Fruit fly (Drosophila melanogaster): ENCODE data around the gene CG14694.
A peak's percentile ranks its signal among the peaks of the same experiment; 100 is the strongest.

Gene CG14694

DNA sequence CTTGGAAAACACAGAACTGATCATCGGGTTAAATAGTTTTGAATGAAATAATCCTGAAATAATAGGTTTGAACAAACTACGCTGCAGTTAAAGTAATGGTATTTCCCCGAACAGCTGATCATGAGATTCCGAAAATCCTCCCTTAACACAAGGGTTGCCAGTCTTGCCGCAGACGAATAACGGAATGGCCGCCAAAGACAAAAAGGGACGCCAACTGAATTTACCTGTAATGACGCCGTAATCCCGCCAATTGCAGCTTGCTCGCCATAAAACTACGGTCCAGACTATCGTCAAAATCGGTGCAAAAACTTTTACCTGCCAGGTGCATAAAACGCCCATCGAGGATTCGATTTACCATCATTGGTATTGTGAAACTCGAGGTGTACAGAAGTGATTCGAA lies 3.0 kb downstream of the CG14694 start, which contains the start of gene CG4570:
Gene CG4570 (plus strand): TSS at position 190 of the 400 bp plus-strand sequence.
- TF ChIP-seq CG14711 (tag; optimal IDR thresholded peaks at IDR 0.05) (peak; percentile 13), Clk (GFP tag; optimal IDR thresholded peaks at IDR 0.05) (no peak), ovo (GFP tag; optimal IDR thresholded peaks at IDR 0.05) (peak; percentile 23), CG5204 (GFP tag; optimal IDR thresholded peaks at IDR 0.05) (no peak), CG11617 (GFP tag; optimal IDR thresholded peaks at IDR 0.05) (no peak), Mnt (GFP tag; optimal IDR thresholded peaks at IDR 0.05) (no peak), toe (GFP tag; optimal IDR thresholded peaks at IDR 0.05) (no peak), Crg-1 (GFP tag; optimal IDR thresholded peaks at IDR 0.05) (no peak), tj (GFP tag; optimal IDR thresholded peaks at IDR 0.05) (no peak), CG7045 (GFP tag; optimal IDR thresholded peaks at IDR 0.05) (no peak), pad (GFP tag; optimal IDR thresholded peaks at IDR 0.05) (peak; percentile 11), kay (GFP tag; ENCODE audit: borderline replicate concordance) (no peak), CG1620 (GFP tag; optimal IDR thresholded peaks at IDR 0.05) (no peak), Hr96 (GFP tag; optimal IDR thresholded peaks at IDR 0.05) (no peak), bab1 (GFP tag; optimal IDR thresholded peaks at IDR 0.05) (no peak), cnc (optimal IDR thresholded peaks at IDR 0.05) (no peak), CG33017 (tag; optimal IDR thresholded peaks at IDR 0.05) (no peak), CG12768 (GFP tag; optimal IDR thresholded peaks at IDR 0.05) (no peak), CG7101 (tag; optimal IDR thresholded peaks at IDR 0.05) (no peak), cic (GFP tag; optimal IDR thresholded peaks at IDR 0.05) (no peak)

DNA sequence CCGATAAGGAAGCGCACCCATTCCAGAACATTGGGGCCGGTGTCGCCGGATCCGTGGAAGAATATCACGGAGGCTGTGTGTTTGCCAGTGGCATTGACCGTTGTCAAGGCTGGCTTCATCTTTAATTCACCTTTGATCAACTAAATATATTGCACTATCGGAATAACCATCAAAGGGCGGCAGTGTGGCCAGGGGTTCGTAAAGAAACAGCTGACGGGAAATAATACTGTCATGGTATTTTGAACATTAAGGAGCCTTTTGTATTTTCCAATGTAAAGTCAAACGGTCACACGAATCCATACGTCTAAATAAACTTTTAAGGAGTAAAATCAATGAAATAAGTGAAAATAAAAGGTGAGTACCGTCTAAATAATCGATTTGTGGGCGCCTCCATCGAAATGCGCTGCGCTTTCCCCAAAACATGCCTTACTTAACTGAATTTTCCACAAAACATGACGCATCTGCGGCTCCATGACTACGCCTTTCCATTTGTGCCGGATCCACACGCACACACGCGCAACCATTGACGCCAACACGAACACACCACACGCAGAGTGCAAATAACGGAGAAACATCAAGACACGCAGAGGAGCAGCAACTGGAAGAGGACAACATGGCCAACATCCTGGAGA lies 5.3 kb downstream of the CG14694 start, which contains the start of the genes CG6567 and CG4511:
Gene CG6567 (minus strand): TSS at position 209 of the 632 bp plus-strand sequence.
Gene CG4511 (plus strand): TSS at position 259 of the 632 bp plus-strand sequence.
- TF ChIP-seq Clk (GFP tag; optimal IDR thresholded peaks at IDR 0.05) (no peak), CG7045 (GFP tag; optimal IDR thresholded peaks at IDR 0.05) (no peak), toe (GFP tag; optimal IDR thresholded peaks at IDR 0.05) (no peak), CG7101 (tag; optimal IDR thresholded peaks at IDR 0.05) (peak; percentile 5), cic (GFP tag; optimal IDR thresholded peaks at IDR 0.05) (peak; percentile 17), CG5204 (GFP tag; optimal IDR thresholded peaks at IDR 0.05) (no peak), tj (GFP tag; optimal IDR thresholded peaks at IDR 0.05) (peak; percentile 28), CG33017 (tag; optimal IDR thresholded peaks at IDR 0.05) (no peak), bab1 (GFP tag; optimal IDR thresholded peaks at IDR 0.05) (peak; percentile 7), Hr96 (GFP tag; optimal IDR thresholded peaks at IDR 0.05) (no peak), CG14711 (tag; optimal IDR thresholded peaks at IDR 0.05) (no peak), pad (GFP tag; optimal IDR thresholded peaks at IDR 0.05) (peak; percentile 83), kay (GFP tag; ENCODE audit: borderline replicate concordance) (no peak), cnc (optimal IDR thresholded peaks at IDR 0.05) (peak in 1 of 2 experiments; percentile 43), CG11617 (GFP tag; optimal IDR thresholded peaks at IDR 0.05) (peak; percentile 51), Mnt (GFP tag; optimal IDR thresholded peaks at IDR 0.05) (peak; percentile 29), CG12768 (GFP tag; optimal IDR thresholded peaks at IDR 0.05) (peak; percentile 74)

DNA sequence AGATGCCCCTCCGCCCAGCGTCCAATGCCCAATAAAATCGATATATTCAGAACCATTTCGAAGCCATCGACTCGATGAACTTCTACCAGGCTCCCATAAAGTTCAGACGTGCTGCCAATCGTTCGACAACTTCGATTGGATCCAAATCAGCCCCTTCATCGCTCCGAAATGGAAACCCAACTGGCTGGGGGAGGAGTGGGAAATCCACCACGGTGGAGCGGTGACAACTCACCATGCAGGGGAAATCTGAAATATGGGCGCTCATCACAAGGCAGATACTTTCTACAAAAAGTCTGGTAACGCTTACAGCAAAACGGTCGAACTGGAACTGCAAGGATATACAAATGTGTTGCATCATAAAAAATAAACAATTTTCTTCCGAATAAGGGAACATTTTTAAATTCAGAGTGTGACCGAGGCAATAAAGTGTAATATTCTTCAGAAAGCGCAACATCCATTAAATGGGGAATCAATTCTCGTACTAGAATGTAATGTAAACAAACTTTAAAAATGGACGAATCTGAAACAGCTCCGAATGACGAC lies 7.3 kb downstream of the CG14694 start, which contains the start of gene CG4565:
Gene CG4565 (plus strand): TSS at position 493 of the 543 bp plus-strand sequence.
- TF ChIP-seq pad (GFP tag; optimal IDR thresholded peaks at IDR 0.05): peak; percentile 100
- TF ChIP-seq Crg-1 (GFP tag; optimal IDR thresholded peaks at IDR 0.05): no peak

DNA sequence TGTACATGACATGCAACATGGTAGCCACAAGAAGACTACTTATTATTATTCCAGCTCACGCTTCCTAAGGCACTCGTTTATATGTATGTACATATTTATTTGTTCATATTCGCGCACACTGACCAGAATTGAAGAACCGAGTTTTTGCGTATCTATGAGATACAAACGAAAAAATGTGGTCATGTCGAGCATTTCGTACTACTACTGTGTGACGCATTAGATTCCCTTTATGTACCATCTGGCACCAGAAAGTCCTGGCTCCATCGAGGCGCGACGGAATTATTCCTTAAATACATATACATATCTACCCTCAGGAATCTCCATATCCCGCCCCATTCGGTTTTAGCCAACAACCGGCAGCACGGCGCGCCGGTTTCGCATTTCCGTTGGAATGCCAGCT lies 9.0 kb downstream of the CG14694 start:
- TF ChIP-seq CG12768 (GFP tag; optimal IDR thresholded peaks at IDR 0.05) (no peak), bab1 (GFP tag; optimal IDR thresholded peaks at IDR 0.05) (no peak), CG33017 (tag; optimal IDR thresholded peaks at IDR 0.05) (no peak), CG7101 (tag; optimal IDR thresholded peaks at IDR 0.05) (no peak), pad (GFP tag; optimal IDR thresholded peaks at IDR 0.05) (no peak), toe (GFP tag; optimal IDR thresholded peaks at IDR 0.05) (no peak), CG11617 (GFP tag; optimal IDR thresholded peaks at IDR 0.05) (no peak), Clk (GFP tag; optimal IDR thresholded peaks at IDR 0.05) (no peak), ovo (GFP tag; optimal IDR thresholded peaks at IDR 0.05) (no peak), CG14711 (tag; optimal IDR thresholded peaks at IDR 0.05) (no peak), Mnt (GFP tag; optimal IDR thresholded peaks at IDR 0.05) (no peak), kay (GFP tag; ENCODE audit: borderline replicate concordance) (no peak), tj (GFP tag; optimal IDR thresholded peaks at IDR 0.05) (no peak), Hr96 (GFP tag; optimal IDR thresholded peaks at IDR 0.05) (no peak), CG5204 (GFP tag; optimal IDR thresholded peaks at IDR 0.05) (no peak), cnc (optimal IDR thresholded peaks at IDR 0.05) (no peak), CG1620 (GFP tag; optimal IDR thresholded peaks at IDR 0.05) (no peak), cic (GFP tag; optimal IDR thresholded peaks at IDR 0.05) (no peak)

DNA sequence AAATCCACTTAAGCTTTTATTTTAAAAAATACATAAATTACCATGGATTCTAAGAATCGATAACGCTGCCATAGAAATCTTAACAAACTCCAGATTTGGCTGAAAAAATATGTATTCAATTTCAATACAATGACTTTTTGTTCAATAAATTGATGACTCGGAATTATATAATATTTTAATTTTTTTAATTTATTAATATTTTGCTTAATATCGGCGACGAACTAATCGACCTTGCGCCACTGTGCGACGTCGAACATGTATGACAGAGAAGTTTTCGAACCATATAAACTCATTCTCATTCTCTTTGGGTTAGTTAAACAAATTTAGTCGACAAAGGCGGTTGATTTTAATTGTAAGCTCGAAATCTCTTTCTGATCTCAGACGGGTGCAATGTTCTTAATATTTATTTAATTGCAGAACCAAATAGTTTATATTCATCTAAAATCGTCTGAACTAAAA lies 10.1 kb downstream of the CG14694 start, which contains the start of gene CG42394:
Gene CG42394 (plus strand): TSS at position 311 of the 459 bp plus-strand sequence.
- no peak for TF ChIP-seq CG1620 (GFP tag; optimal IDR thresholded peaks at IDR 0.05)
- peak; percentile 80 for TF ChIP-seq CG7101 (tag; optimal IDR thresholded peaks at IDR 0.05)
- TF ChIP-seq CG5204 (GFP tag; optimal IDR thresholded peaks at IDR 0.05): peak; percentile 66
- peak; percentile 63 for TF ChIP-seq CG11617 (GFP tag; optimal IDR thresholded peaks at IDR 0.05)
- no peak for TF ChIP-seq cic (GFP tag; optimal IDR thresholded peaks at IDR 0.05)
- TF ChIP-seq CG12768 (GFP tag; optimal IDR thresholded peaks at IDR 0.05): peak; percentile 78
- peak; percentile 50 for TF ChIP-seq toe (GFP tag; optimal IDR thresholded peaks at IDR 0.05)
- TF ChIP-seq kay (GFP tag; ENCODE audit: borderline replicate concordance): peak; percentile 79
- peak; percentile 47 for TF ChIP-seq tj (GFP tag; optimal IDR thresholded peaks at IDR 0.05)
- peak; percentile 11 for TF ChIP-seq Clk (GFP tag; optimal IDR thresholded peaks at IDR 0.05)
- peak; percentile 40 for TF ChIP-seq Hr96 (GFP tag; optimal IDR thresholded peaks at IDR 0.05)
- TF ChIP-seq CG14711 (tag; optimal IDR thresholded peaks at IDR 0.05): peak; percentile 81
- no peak for TF ChIP-seq Mnt (GFP tag; optimal IDR thresholded peaks at IDR 0.05)
- peak; percentile 77 for TF ChIP-seq CG33017 (tag; optimal IDR thresholded peaks at IDR 0.05)
- TF ChIP-seq CG7045 (GFP tag; optimal IDR thresholded peaks at IDR 0.05): peak; percentile 87
- peak; percentile 82 for TF ChIP-seq bab1 (GFP tag; optimal IDR thresholded peaks at IDR 0.05)
- TF ChIP-seq pad (GFP tag; optimal IDR thresholded peaks at IDR 0.05): peak; percentile 37
- TF ChIP-seq ovo (GFP tag; optimal IDR thresholded peaks at IDR 0.05): no peak
- no peak for TF ChIP-seq Crg-1 (GFP tag; optimal IDR thresholded peaks at IDR 0.05)
- TF ChIP-seq cnc (optimal IDR thresholded peaks at IDR 0.05): no peak
